Worm (Caenorhabditis elegans): ENCODE results near the gene lin-1.

DNA sequence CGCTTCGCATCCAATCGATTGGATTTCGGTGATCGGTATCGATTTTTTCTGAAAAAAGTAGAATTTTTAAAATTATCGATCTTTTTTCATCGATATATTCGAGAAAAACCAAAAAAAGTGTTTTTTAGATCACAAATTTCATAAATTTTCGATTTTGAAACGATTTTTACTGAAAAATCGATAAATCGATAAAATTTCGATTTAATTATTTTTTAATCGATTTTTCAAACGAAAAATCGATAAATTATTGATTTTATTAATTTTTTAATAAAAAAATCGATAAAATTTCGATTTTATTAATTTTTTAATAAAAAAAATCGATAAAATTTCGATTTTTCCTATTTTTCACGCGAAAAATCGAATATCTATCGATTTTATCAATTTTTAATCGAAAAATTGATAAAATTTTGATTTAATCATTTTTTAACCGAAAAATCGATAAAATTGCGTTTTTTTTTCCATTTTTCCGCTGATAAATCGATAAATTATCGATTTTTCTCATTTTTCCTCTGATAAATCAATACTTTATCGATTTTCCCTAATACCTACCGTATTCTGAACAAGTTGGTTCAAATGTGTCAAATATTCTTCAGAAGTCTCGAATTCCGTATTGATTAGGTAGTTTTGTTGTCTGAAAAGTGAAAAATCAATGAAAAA, 46.6 kb downstream of the lin-1 start:
- TF ChIP-seq him-1 (tag; optimal IDR thresholded peaks at IDR 0.05) (no peak), dao-5 (tag; optimal IDR thresholded peaks at IDR 0.05) (no peak)

Measured in whole organism, L4/young adult.